Fruit fly (Drosophila melanogaster): ENCODE measurements around the gene CG31606.

DNA sequence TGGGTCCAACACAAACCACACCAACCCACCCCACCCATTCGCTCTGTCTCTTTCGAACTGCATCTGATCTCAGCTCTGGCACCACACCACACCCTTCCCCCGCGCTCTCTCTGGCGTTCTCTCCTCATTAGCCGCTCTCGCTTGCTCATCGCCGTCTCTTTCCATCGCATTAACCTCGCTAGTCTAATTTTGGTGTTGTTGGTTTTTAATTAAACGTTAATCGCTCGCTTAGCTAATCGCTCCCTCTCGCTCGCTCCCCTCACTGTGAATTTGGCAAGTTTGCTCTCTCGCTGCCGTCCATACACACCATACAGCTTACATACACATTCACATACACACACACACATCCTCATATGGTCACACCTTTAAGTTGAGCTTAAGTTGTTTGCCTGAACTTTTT is 43.3 kb upstream of the CG31606 start:
- TF ChIP-seq h (optimal IDR thresholded peaks at IDR 0.05): no peak
- TF ChIP-seq insv (optimal IDR thresholded peaks at IDR 0.05): no peak
- no peak for TF ChIP-seq Myc (optimal IDR thresholded peaks at IDR 0.05)
- no peak for TF ChIP-seq ttk (optimal IDR thresholded peaks at IDR 0.05)
- TF ChIP-seq Sin3A (optimal IDR thresholded peaks at IDR 0.05): no peak
- TF ChIP-seq psq (optimal IDR thresholded peaks at IDR 0.05): no peak

Measured in Kc167 (cell line).